Worm (Caenorhabditis elegans): ENCODE measurements around the gene daf-31.

The daf-31 gene

DNA sequence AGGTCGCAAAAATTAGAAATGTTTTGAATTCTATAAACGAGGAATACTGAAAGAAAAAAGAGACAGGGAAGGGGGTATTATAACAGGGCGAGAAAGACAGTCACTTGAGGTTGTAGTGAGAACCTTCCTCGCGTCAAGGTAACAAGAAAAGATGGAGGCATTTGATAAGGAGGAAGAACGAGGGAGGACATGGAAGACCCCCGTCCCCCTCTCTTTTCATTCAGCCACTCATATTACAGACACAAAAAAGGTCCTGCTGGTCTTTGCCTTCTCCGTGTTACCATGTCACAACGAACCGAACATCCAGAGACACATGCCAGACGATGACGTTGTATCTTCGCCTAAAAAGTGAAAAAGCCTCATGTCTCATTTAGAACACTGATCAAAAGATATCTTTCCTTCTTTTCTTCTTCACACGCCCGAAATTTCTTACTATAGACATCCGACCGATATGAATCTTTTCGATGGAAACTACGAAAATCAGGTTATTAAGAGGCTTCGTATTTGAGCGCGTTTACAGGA, 48.7 kb upstream of the daf-31 start:
- TF ChIP-seq ama-1 (optimal IDR thresholded peaks at IDR 0.05): no peak
- no peak for TF ChIP-seq nhr-12 (tag; optimal IDR thresholded peaks at IDR 0.05)
- no peak for TF ChIP-seq efl-1 (optimal IDR thresholded peaks at IDR 0.05)
- peak in 1 of 2 experiments; percentile 88 for TF ChIP-seq efl-1 (GFP tag; optimal IDR thresholded peaks at IDR 0.05 in 1 of 2)
- TF ChIP-seq alr-1 (tag; optimal IDR thresholded peaks at IDR 0.05; ENCODE audit: borderline replicate concordance): no peak
- no peak for TF ChIP-seq efl-3 (GFP tag; optimal IDR thresholded peaks at IDR 0.05)
- TF ChIP-seq blmp-1 (tag; optimal IDR thresholded peaks at IDR 0.05): peak; percentile 76
- peak; percentile 49 for TF ChIP-seq nhr-85 (tag)
- peak; percentile 58 for TF ChIP-seq lin-14 (GFP tag; optimal IDR thresholded peaks at IDR 0.05)
- no peak for TF ChIP-seq nhr-71 (tag; optimal IDR thresholded peaks at IDR 0.05)

- TF ChIP-seq nhr-85 (tag) (peak; percentile 84), mab-9 (GFP tag; IDR thresholded peaks at IDR 0.05) (no peak), dpl-1 (GFP tag; optimal IDR thresholded peaks at IDR 0.05) (no peak), egl-13 (tag; optimal IDR thresholded peaks at IDR 0.05) (no peak), nhr-11 (tag; optimal IDR thresholded peaks at IDR 0.05) (no peak), sox-4 (tag; optimal IDR thresholded peaks at IDR 0.05) (no peak), blmp-1 (tag; optimal IDR thresholded peaks at IDR 0.05) (peak; percentile 15), rnt-1 (tag; optimal IDR thresholded peaks at IDR 0.05) (peak; percentile 3), efl-1 (optimal IDR thresholded peaks at IDR 0.05) (no peak), efl-1 (GFP tag; optimal IDR thresholded peaks at IDR 0.05 in 1 of 2) (peak in 1 of 2 experiments; percentile 70), irx-1 (tag; optimal IDR thresholded peaks at IDR 0.05) (no peak)
These were observed 46.9 kb upstream of the daf-31 start for ce11 chrIV:8243170-8243569.

- TF ChIP-seq nhr-77 (tag; optimal IDR thresholded peaks at IDR 0.05): no peak
- no peak for TF ChIP-seq ceh-90 (tag; optimal IDR thresholded peaks at IDR 0.05)
- no peak for TF ChIP-seq skn-1 (tag; optimal IDR thresholded peaks at IDR 0.05)
- TF ChIP-seq nhr-85 (tag): no peak
- no peak for TF ChIP-seq nhr-47 (tag; optimal IDR thresholded peaks at IDR 0.05)
- TF ChIP-seq ama-1 (optimal IDR thresholded peaks at IDR 0.05): no peak
- TF ChIP-seq hpl-2 (GFP tag; optimal IDR thresholded peaks at IDR 0.05): no peak
These were observed 46.5 kb upstream of the daf-31 start, which contains the start of gene T09A12.8 for ce11 chrIV:8243599-8243998. Gene T09A12.8 (minus strand): TSS chrIV:8243699.

DNA sequence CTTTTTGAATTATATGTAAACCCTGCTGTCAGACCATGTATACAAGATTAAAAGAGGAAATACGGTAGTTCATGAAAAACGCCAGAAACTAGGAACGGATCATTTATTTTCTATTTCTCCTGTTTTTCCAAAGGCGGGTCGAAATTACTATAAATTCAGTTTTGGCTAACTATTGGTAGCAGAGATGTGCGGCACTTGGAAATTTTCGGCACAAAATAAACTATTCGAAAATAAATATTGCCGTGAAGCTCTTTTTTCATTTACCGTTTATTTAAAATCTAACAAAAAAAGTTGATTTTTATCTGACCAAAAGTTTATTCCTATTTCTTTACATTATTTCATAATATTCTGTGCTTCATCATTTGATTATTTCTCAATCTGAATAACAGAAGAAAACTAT, 46.0 kb upstream of the daf-31 start, which contains the start of gene T09A12.1:
T09A12.1 (plus strand) TSS at position 301 of the 400 bp plus-strand sequence.
- TF ChIP-seq dpl-1 (GFP tag; optimal IDR thresholded peaks at IDR 0.05) (no peak), F16B12.6 (tag; optimal IDR thresholded peaks at IDR 0.05) (no peak), elt-3 (tag; optimal IDR thresholded peaks at IDR 0.05) (no peak), mab-9 (GFP tag; IDR thresholded peaks at IDR 0.05) (no peak), egl-27 (tag; optimal IDR thresholded peaks at IDR 0.05) (no peak), nhr-90 (tag; optimal IDR thresholded peaks at IDR 0.05; ENCODE audit: poor library complexity) (no peak), nhr-85 (tag) (no peak)

DNA sequence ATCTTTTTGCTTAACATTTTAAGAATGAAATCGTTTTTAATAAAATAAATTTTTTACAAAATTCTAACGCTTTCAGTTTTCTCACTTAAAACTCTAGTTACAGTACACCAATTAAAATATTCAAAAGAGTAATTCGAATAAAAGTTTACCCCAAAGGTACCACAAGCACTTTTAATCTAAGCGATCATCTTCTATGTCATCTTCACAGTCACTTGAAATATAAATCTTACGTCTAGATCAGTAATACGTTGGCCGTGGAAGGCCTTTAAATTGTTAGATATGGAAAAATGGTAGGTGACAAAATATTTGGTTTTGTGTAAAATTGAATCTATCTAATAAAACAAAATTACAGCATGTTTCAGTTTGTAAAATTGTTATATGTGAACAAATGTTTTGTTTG, 42.7 kb upstream of the daf-31 start:
- TF ChIP-seq lin-14 (GFP tag; optimal IDR thresholded peaks at IDR 0.05) (peak; percentile 17), nhr-71 (tag; optimal IDR thresholded peaks at IDR 0.05) (no peak), nhr-85 (tag) (peak; percentile 81)

DNA sequence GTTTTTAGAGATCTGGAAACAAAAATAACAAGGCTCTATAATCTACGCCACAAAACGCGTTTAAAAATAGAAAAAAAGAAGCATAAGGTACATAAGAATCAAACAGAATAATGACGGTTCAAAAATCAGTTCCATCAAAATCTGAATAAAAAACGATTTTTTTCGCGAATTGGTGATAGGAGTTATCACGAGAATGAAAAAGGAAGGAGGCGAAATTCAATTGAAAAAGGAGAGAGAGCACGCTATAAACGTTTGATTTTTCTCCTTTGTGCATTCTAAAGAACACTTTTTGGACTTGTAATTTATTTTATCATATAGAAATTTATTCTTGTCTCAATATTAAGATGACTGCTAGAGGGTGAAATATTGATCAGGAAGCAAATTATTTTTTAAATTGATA, 38.7 kb upstream of the daf-31 start:
- TF ChIP-seq fkh-10 (GFP tag; optimal IDR thresholded peaks at IDR 0.05) (no peak), lin-35 (GFP tag; optimal IDR thresholded peaks at IDR 0.05) (peak in 1 of 2 experiments; percentile 0), elt-2 (tag; optimal IDR thresholded peaks at IDR 0.05) (peak; percentile 27), sptf-1 (tag; optimal IDR thresholded peaks at IDR 0.05) (no peak)

- TF ChIP-seq ceh-63 (GFP tag; optimal IDR thresholded peaks at IDR 0.05) (no peak), isw-1 (GFP tag; IDR thresholded peaks at IDR 0.05) (peak; percentile 21), lin-35 (GFP tag; optimal IDR thresholded peaks at IDR 0.05) (peak; percentile 66 to 80), egl-13 (tag; optimal IDR thresholded peaks at IDR 0.05) (peak; percentile 30), nhr-85 (tag) (peak; percentile 69), C04F5.9 (tag; optimal IDR thresholded peaks at IDR 0.05) (no peak), blmp-1 (tag; optimal IDR thresholded peaks at IDR 0.05) (peak; percentile 17), nhr-71 (tag; optimal IDR thresholded peaks at IDR 0.05) (peak; percentile 79), snu-23 (GFP tag; optimal IDR thresholded peaks at IDR 0.05) (peak; percentile 80), ceh-90 (tag; optimal IDR thresholded peaks at IDR 0.05) (no peak), dpl-1 (GFP tag; optimal IDR thresholded peaks at IDR 0.05) (peak in 2 of 3 experiments; percentile 20 to 45), ceh-88 (GFP tag; IDR thresholded peaks at IDR 0.05) (no peak), elt-3 (tag; optimal IDR thresholded peaks at IDR 0.05) (peak in 1 of 6 experiments; percentile 43), elt-2 (tag; optimal IDR thresholded peaks at IDR 0.05) (peak; percentile 35), rnt-1 (tag; optimal IDR thresholded peaks at IDR 0.05) (peak; percentile 81), lin-39 (tag; optimal IDR thresholded peaks at IDR 0.05) (no peak), efl-1 (optimal IDR thresholded peaks at IDR 0.05) (peak; percentile 56), efl-1 (GFP tag; optimal IDR thresholded peaks at IDR 0.05 in 1 of 2) (peak; percentile 51 to 95), jun-1 (tag; optimal IDR thresholded peaks at IDR 0.05) (no peak), unc-130 (tag; optimal IDR thresholded peaks at IDR 0.05) (peak; percentile 81), nhr-77 (tag; optimal IDR thresholded peaks at IDR 0.05) (peak; percentile 65)
These were observed 37.2 kb upstream of the daf-31 start for ce11 chrIV:8252856-8253255.

Measured in whole organism, L1 larva.